Fruit fly (Drosophila melanogaster): ENCODE data around the gene Ets96B.
A peak's percentile ranks its signal among the peaks of the same experiment; 100 is the strongest.

Gene Ets96B

DNA sequence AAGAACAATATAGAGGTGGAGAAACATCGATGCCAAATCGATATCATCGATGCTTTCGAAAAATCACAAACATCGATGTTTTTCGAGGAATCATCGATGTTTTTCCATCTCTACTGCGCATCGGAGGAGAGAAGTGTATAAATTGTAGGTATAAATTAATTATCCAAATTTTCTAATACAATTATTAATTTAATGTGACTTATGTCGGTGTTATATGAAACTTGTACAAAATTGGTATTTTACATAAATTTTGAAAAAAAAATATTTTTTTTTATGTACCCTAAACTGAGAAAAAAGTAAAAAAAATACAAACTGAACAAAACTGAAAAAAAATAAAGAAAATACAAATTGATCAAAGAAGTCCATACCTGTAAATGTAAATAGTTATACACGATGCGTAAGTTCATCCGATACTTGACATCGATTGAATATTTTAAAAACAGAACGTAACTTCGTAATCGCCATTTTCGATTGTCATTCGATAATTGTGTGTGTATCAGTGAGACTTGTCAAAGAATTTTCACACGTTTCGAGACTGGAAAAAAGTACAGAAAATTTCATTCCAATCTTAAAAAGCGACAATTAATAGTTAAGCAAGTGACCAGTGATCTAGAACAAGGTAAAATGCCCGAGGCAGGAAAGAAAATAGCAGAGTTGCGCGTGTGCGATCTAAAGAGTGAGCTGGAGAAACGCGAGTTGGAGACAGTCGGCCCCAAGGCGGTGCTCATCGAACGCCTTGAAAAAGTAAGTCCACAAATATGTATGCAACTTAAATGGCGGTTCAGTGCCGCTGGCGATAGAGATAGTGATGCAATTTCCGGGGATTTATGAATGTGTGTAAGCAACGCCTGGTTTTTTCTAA is 29.4 kb downstream of the Ets96B start, which contains the start of the genes CG5808 and Saf-B (continued):
- peak; percentile 94 for TF ChIP-seq phol (tag; optimal IDR thresholded peaks at IDR 0.05)
- TF ChIP-seq Bgb (GFP tag; IDR thresholded peaks at IDR 0.05; ENCODE audit: partially characterized antibody) = peak; percentile 76
- no peak for TF ChIP-seq CG9876 (GFP tag; optimal IDR thresholded peaks at IDR 0.05)
- TF ChIP-seq CG32767 (GFP tag; IDR thresholded peaks at IDR 0.05) = peak; percentile 81; the same call in 1 of the 2 replicates
- no peak for TF ChIP-seq CG6683 (GFP tag; optimal IDR thresholded peaks at IDR 0.05)
- no peak for TF ChIP-seq CG10462 (GFP tag; optimal IDR thresholded peaks at IDR 0.05)
- TF ChIP-seq CG15696 (tag; optimal IDR thresholded peaks at IDR 0.05) = peak; percentile 43
- no peak for TF ChIP-seq Gug (GFP tag; IDR thresholded peaks at IDR 0.05)
- no peak for TF ChIP-seq CG7786 (GFP tag; optimal IDR thresholded peaks at IDR 0.05)
- TF ChIP-seq her (GFP tag; optimal IDR thresholded peaks at IDR 0.05) = no peak
- TF ChIP-seq CG10147 (GFP tag; optimal IDR thresholded peaks at IDR 0.05) = no peak
- no peak for TF ChIP-seq CG17385 (GFP tag; optimal IDR thresholded peaks at IDR 0.05)
- peak; percentile 56 for TF ChIP-seq sna (GFP tag; IDR thresholded peaks at IDR 0.05; ENCODE audit: partially characterized antibody)
- TF ChIP-seq wor (GFP tag; IDR thresholded peaks at IDR 0.05) = no peak
- peak; percentile 52 for TF ChIP-seq ato (GFP tag; IDR thresholded peaks at IDR 0.05; ENCODE audit: partially characterized antibody)
- TF ChIP-seq sisA (GFP tag; IDR thresholded peaks at IDR 0.05) = 0 out of 2 replicates have a peak, but pooled peaks have one; percentile 12
- TF ChIP-seq toy (GFP tag; IDR thresholded peaks at IDR 0.05) = no peak
- peak; percentile 71 for TF ChIP-seq CG17829 (tag; optimal IDR thresholded peaks at IDR 0.05)
- TF ChIP-seq CG2116 (GFP tag; optimal IDR thresholded peaks at IDR 0.05) = peak; percentile 79
- TF ChIP-seq BtbVII (GFP tag; optimal IDR thresholded peaks at IDR 0.05) = no peak
- no peak for TF ChIP-seq danr (GFP tag; IDR thresholded peaks at IDR 0.05)
- no peak for TF ChIP-seq org-1 (GFP tag; optimal IDR thresholded peaks at IDR 0.05)
- no peak for TF ChIP-seq p53 (GFP tag; optimal IDR thresholded peaks at IDR 0.05)
- TF ChIP-seq aop (GFP tag; IDR thresholded peaks at IDR 0.05) = no peak
- TF ChIP-seq ci (GFP tag; IDR thresholded peaks at IDR 0.05) = no peak
- no peak for TF ChIP-seq lab (GFP tag; optimal IDR thresholded peaks at IDR 0.05)
- TF ChIP-seq CG16813 (GFP tag; IDR thresholded peaks at IDR 0.05; ENCODE audit: partially characterized antibody) = peak; percentile 90
- TF ChIP-seq bigmax (GFP tag; optimal IDR thresholded peaks at IDR 0.05) = no peak
- no peak for TF ChIP-seq CG8388 (GFP tag; optimal IDR thresholded peaks at IDR 0.05)
- no peak for TF ChIP-seq CG31365 (tag; optimal IDR thresholded peaks at IDR 0.05)
- no peak for TF ChIP-seq tx (GFP tag; optimal IDR thresholded peaks at IDR 0.05)
- TF ChIP-seq MESR4 (GFP tag; optimal IDR thresholded peaks at IDR 0.05) = peak; percentile 98
- TF ChIP-seq CG43689 (GFP tag; IDR thresholded peaks at IDR 0.05) = no peak
- no peak for TF ChIP-seq HLHmδ (GFP tag; optimal IDR thresholded peaks at IDR 0.05)
- no peak for TF ChIP-seq kah (GFP tag; optimal IDR thresholded peaks at IDR 0.05)
- TF ChIP-seq CG12219 (GFP tag; optimal IDR thresholded peaks at IDR 0.05) = no peak
- TF ChIP-seq CG14667 (GFP tag; IDR thresholded peaks at IDR 0.05) = peak; percentile 38; the same call in 1 of the 2 replicates
- TF ChIP-seq Oli (tag; optimal IDR thresholded peaks at IDR 0.05) = peak; percentile 13
- TF ChIP-seq btn (GFP tag; optimal IDR thresholded peaks at IDR 0.05) = no peak
- no peak for TF ChIP-seq sc (optimal IDR thresholded peaks at IDR 0.05)
- no peak for TF ChIP-seq sc (GFP tag; optimal IDR thresholded peaks at IDR 0.05)
- TF ChIP-seq gsb (GFP tag; IDR thresholded peaks at IDR 0.05) = no peak
- TF ChIP-seq chif (GFP tag; optimal IDR thresholded peaks at IDR 0.05) = no peak
- no peak for TF ChIP-seq CG11723 (GFP tag; optimal IDR thresholded peaks at IDR 0.05)
- TF ChIP-seq Tbp (GFP tag; optimal IDR thresholded peaks at IDR 0.05) = no peak
- TF ChIP-seq CG10209 (GFP tag; optimal IDR thresholded peaks at IDR 0.05) = no peak
- TF ChIP-seq C15 (GFP tag; IDR thresholded peaks at IDR 0.05) = no peak
- TF ChIP-seq HLH4C (GFP tag; IDR thresholded peaks at IDR 0.05; ENCODE audit: partially characterized antibody) = peak; percentile 95
- peak; percentile 48; the same call in 1 of the 2 replicates for TF ChIP-seq CG4404 (GFP tag; IDR thresholded peaks at IDR 0.05)
